Worm (Caenorhabditis elegans) whole organism, young adult: ENCODE measurements around the gene C13B4.1.

Experiments
- F55B11.4 ChIP-seq: sonication (generic microtip); optimal IDR thresholded peaks from 2 replicates; lab custom pipeline; 2016; ENCODE audit warnings: missing compliant biosample characterization, missing genetic modification characterization, borderline replicate concordance; ENCODE audit not compliant: insufficient read depth
- Y56A3A.18 ChIP-seq: fragments of 200-800 bp; sonication (Bioruptor generic); IDR thresholded peaks from 2 replicates; pipeline ENCODE4 v1.3.6; 2022; ENCODE audit warnings: missing genetic modification reagents, missing genetic modification characterization, missing compliant biosample characterization
- Y67H2A.10 ChIP-seq: fragments of 200-800 bp; sonication (Bioruptor generic); conservative IDR thresholded peaks from 2 replicates; pipeline ENCODE4 v1.3.6; 2022; ENCODE audit warnings: missing genetic modification reagents, missing genetic modification characterization, missing compliant biosample characterization
- Y79H2A.3 ChIP-seq: fragments of 200-800 bp; sonication (Bioruptor generic); conservative IDR thresholded peaks from 2 replicates; pipeline ENCODE4 v1.3.6; 2022; ENCODE audit warnings: missing genetic modification reagents, missing genetic modification characterization, missing compliant biosample characterization
- akir-1 ChIP-seq: fragments of 200-800 bp; sonication (Bioruptor generic); optimal IDR thresholded peaks from 2 replicates; lab custom pipeline; 2018; ENCODE audit warnings: mild to moderate bottlenecking, missing genetic modification characterization, moderate library complexity, missing compliant biosample characterization
- ama-1 ChIP-seq, 3 experiments: fragments of 150-350 bp in 1 of 3; sonication (generic microtip) in 2 of 3; optimal IDR thresholded peaks; 2 replicates each; lab custom pipeline; 2014 to 2018; ENCODE audit warnings: missing biosample characterization in 2 of 3, missing genetic modification characterization in 2 of 3, missing genetic modification reagents in 2 of 3
- athp-1 ChIP-seq: sonication (generic microtip); optimal IDR thresholded peaks from 2 replicates; lab custom pipeline; 2017; ENCODE audit warnings: mild to moderate bottlenecking, missing genetic modification characterization, missing compliant biosample characterization
- attf-5 ChIP-seq: fragments of 200-800 bp; sonication (Bioruptor generic); optimal IDR thresholded peaks from 2 replicates; lab custom pipeline; 2018; ENCODE audit warnings: mild to moderate bottlenecking, missing genetic modification characterization, missing compliant biosample characterization
- ceh-58 ChIP-seq: fragments of 200-800 bp; sonication (Bioruptor generic); IDR thresholded peaks from 2 replicates; pipeline ENCODE4 v1.3.6; 2022; ENCODE audit warnings: missing genetic modification characterization, missing compliant biosample characterization
- die-1 ChIP-seq: sonication (generic microtip); optimal IDR thresholded peaks from 2 replicates; lab custom pipeline; 2016; ENCODE audit warnings: missing genotype, mild to moderate bottlenecking, missing genetic modification characterization, missing compliant biosample characterization
- egl-44 ChIP-seq: fragments of 200-800 bp; sonication (Bioruptor generic); IDR thresholded peaks from 2 replicates; pipeline ENCODE4 v1.3.6; 2022; ENCODE audit warnings: missing genetic modification reagents, missing genetic modification characterization, missing compliant biosample characterization
- egrh-3 ChIP-seq: fragments of 200-800 bp; sonication (Bioruptor generic); IDR thresholded peaks from 2 replicates; pipeline ENCODE4 v1.3.6; 2022; ENCODE audit warnings: missing genetic modification reagents, missing genetic modification characterization, missing compliant biosample characterization
- him-1 ChIP-seq: sonication (generic microtip); optimal IDR thresholded peaks from 2 replicates; lab custom pipeline; 2016; ENCODE audit warnings: missing genotype, missing genetic modification reagents, missing genetic modification characterization, missing compliant biosample characterization
- hlh-26 ChIP-seq: fragments of 200-800 bp; sonication (Bioruptor generic); conservative IDR thresholded peaks from 2 replicates; pipeline ENCODE4 v1.3.6; 2022; ENCODE audit warnings: missing genetic modification reagents, missing genetic modification characterization, missing compliant biosample characterization
- hmg-1.2 ChIP-seq: fragments of 200-800 bp; sonication (Bioruptor generic); IDR thresholded peaks from 2 replicates; pipeline ENCODE4 v1.3.6; 2022; ENCODE audit warnings: missing genetic modification reagents, missing genetic modification characterization, missing compliant biosample characterization
- hsf-1 ChIP-seq: fragments of 200-800 bp; sonication (Bioruptor generic); IDR thresholded peaks from 2 replicates; pipeline ENCODE4 v1.3.6; 2022; ENCODE audit warnings: missing genetic modification reagents, missing genetic modification characterization, missing compliant biosample characterization
- let-607 ChIP-seq, 2 experiments: fragments of 200-800 bp in 1 of 2; sonication (Bioruptor generic) in 1 of 2; sonication (generic microtip) in 1 of 2; optimal IDR thresholded peaks; 2 replicates each; lab custom pipeline; 2016 to 2018; ENCODE audit warnings: mild to moderate bottlenecking in 2 of 2, missing compliant biosample characterization in 2 of 2, missing genetic modification characterization in 2 of 2, moderate library complexity in 2 of 2, missing genotype in 1 of 2
- lir-1 ChIP-seq: fragments of 200-800 bp; sonication (Bioruptor generic); conservative IDR thresholded peaks from 2 replicates; pipeline ENCODE4 v1.3.6; 2022; ENCODE audit warnings: missing genetic modification reagents, missing genetic modification characterization, missing compliant biosample characterization
- lsl-1 ChIP-seq: fragments of 200-800 bp; sonication (Bioruptor generic); optimal IDR thresholded peaks from 2 replicates; lab custom pipeline; 2018; ENCODE audit warnings: mild to moderate bottlenecking, missing genetic modification characterization, moderate library complexity, missing compliant biosample characterization
- madf-3 ChIP-seq: fragments of 200-800 bp; sonication (Bioruptor generic); IDR thresholded peaks from 2 replicates; pipeline ENCODE4 v1.3.6; 2022; ENCODE audit warnings: missing genetic modification reagents, missing genetic modification characterization, missing compliant biosample characterization
- mel-28 ChIP-seq: sonication (generic microtip); optimal IDR thresholded peaks from 2 replicates; lab custom pipeline; 2016; ENCODE audit warnings: borderline replicate concordance, mild to moderate bottlenecking, missing genetic modification characterization, missing compliant biosample characterization
- mes-4 ChIP-seq: sonication (generic microtip); optimal IDR thresholded peaks from 2 replicates; lab custom pipeline; 2016; ENCODE audit warnings: missing genotype, missing genetic modification characterization, missing compliant biosample characterization
- nfya-2 ChIP-seq: fragments of 200-800 bp; sonication (Bioruptor generic); IDR thresholded peaks from 2 replicates; pipeline ENCODE4 v1.3.6; 2022; ENCODE audit warnings: missing genetic modification reagents, missing genetic modification characterization, missing compliant biosample characterization
- nfyb-1 ChIP-seq: fragments of 200-800 bp; sonication (Bioruptor generic); IDR thresholded peaks from 2 replicates; pipeline ENCODE4 v1.3.6; 2022; ENCODE audit warnings: missing genetic modification reagents, missing genetic modification characterization, missing compliant biosample characterization
- nhr-27 ChIP-seq: fragments of 200-800 bp; sonication (Bioruptor generic); optimal IDR thresholded peaks from 2 replicates; lab custom pipeline; 2018; ENCODE audit warnings: mild to moderate bottlenecking, missing genetic modification characterization, moderate library complexity, missing compliant biosample characterization
- nhr-80 ChIP-seq: sonication (generic microtip); optimal IDR thresholded peaks from 2 replicates; lab custom pipeline; 2016; ENCODE audit warnings: missing genetic modification characterization, missing compliant biosample characterization
- nhr-90 ChIP-seq: sonication (generic microtip); optimal IDR thresholded peaks from 2 replicates; lab custom pipeline; 2016; ENCODE audit warnings: missing genotype, mild to moderate bottlenecking, missing genetic modification characterization, missing compliant biosample characterization
- sea-2 ChIP-seq: fragments of 200-800 bp; sonication (Bioruptor generic); IDR thresholded peaks from 2 replicates; pipeline ENCODE4 v1.3.6; 2022; ENCODE audit warnings: missing genetic modification characterization, missing compliant biosample characterization
- somi-1 ChIP-seq: fragments of 200-800 bp; sonication (Bioruptor generic); optimal IDR thresholded peaks from 2 replicates; lab custom pipeline; 2018; ENCODE audit warnings: mild to moderate bottlenecking, missing genetic modification characterization, missing compliant biosample characterization
- tbx-9 ChIP-seq: sonication (generic microtip); optimal IDR thresholded peaks from 2 replicates; lab custom pipeline; 2016; ENCODE audit warnings: borderline replicate concordance, missing genetic modification characterization, inconsistent platforms, missing compliant biosample characterization
- tlf-1 ChIP-seq: fragments of 200-800 bp; sonication (Bioruptor generic); optimal IDR thresholded peaks from 2 replicates; lab custom pipeline; 2018; ENCODE audit warnings: mild to moderate bottlenecking, missing genetic modification characterization, missing compliant biosample characterization
- unc-62 ChIP-seq: fragments of 150-350 bp; optimal IDR thresholded peaks from 2 replicates; lab custom pipeline; 2014; ENCODE audit warnings: missing biosample characterization, missing genetic modification reagents, missing genetic modification characterization
- zfh-2 ChIP-seq: fragments of 200-800 bp; sonication (Bioruptor generic); conservative IDR thresholded peaks from 2 replicates; pipeline ENCODE4 v1.3.6; 2022; ENCODE audit warnings: missing genetic modification reagents, missing genetic modification characterization, missing compliant biosample characterization
- ztf-26 ChIP-seq: sonication (generic microtip); optimal IDR thresholded peaks from 2 replicates; lab custom pipeline; 2017; ENCODE audit warnings: missing genetic modification characterization, missing compliant biosample characterization
- ztf-3 ChIP-seq: fragments of 200-800 bp; sonication (Bioruptor generic); optimal IDR thresholded peaks from 2 replicates; lab custom pipeline; 2018; ENCODE audit warnings: mild to moderate bottlenecking, missing genetic modification characterization, missing compliant biosample characterization

Gene C13B4.1

DNA sequence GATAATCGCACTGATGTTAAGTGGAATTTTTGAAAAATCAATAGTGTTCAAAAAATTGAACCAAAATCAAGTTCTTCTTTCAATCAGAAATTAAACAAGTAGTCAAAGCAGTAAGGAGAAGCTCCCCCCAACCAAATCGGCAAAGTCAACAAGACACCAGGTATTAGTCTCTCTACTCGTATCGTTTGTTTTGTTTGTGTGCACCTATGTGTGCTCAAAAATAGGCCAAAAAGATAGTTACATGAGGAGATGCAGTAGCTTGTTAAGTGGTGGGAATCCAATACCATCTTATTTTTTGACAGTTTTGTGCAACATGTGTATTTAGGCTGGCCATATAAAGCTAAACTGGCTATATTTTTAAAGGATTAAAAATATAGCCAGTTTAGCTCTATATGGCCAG is 26.8 kb upstream of the C13B4.1 start, which contains the start of gene K10H10.12:
Gene K10H10.12, minus strand, starts transcription at position 101 of the 400 bp plus-strand sequence.
- TF ChIP-seq tlf-1 (GFP tag; lab: Kevin White, UChicago): no peak
- TF ChIP-seq athp-1 (tag; lab: Kevin White, UChicago): no peak
- no peak for TF ChIP-seq nhr-80
- no peak for TF ChIP-seq mes-4 (tag; lab: Kevin White, UChicago)
- no peak for TF ChIP-seq egrh-3 (GFP tag; lab: Robert Waterston, UW)
- no peak for TF ChIP-seq Y67H2A.10
- no peak for TF ChIP-seq nhr-90 (tag; lab: Kevin White, UChicago)
- TF ChIP-seq Y79H2A.3 (GFP tag; lab: Robert Waterston, UW): no peak
- TF ChIP-seq mel-28: no peak
- TF ChIP-seq nhr-27 (tag; lab: Kevin White, UChicago): no peak
- TF ChIP-seq ztf-26 (tag; lab: Kevin White, UChicago): no peak
- TF ChIP-seq nfya-2 (GFP tag; lab: Robert Waterston, UW): no peak
- no peak for TF ChIP-seq ztf-3 (GFP tag; lab: Kevin White, UChicago)
- TF ChIP-seq die-1 (tag; lab: Kevin White, UChicago): no peak
- TF ChIP-seq zfh-2 (GFP tag; lab: Robert Waterston, UW): no peak
- no peak for TF ChIP-seq lir-1 (GFP tag; lab: Robert Waterston, UW)
- no peak for TF ChIP-seq egl-44 (GFP tag; lab: Robert Waterston, UW)

DNA sequence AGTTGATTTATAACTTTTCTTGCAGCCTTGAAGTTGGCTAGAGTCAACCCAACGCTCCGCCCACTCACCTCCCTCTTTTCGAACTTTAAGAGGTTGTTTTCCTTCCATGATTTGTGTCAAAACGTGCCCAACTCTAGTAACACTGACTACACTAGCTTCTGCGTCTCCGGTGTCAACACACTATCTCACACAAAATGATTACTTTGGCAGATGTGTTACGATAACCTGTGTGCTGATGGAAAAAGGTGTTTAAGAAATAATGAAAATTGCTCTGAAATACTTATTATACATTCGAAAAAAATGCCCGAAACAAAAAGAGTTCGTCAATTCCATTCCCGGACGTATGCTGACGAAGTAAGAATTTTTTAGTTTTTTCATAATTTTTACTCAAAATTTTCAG is 23.6 kb upstream of the C13B4.1 start, which contains the start of gene K10H10.6:
Gene K10H10.6, plus strand, starts transcription at position 301 of the 400 bp plus-strand sequence.
- TF ChIP-seq madf-3 (GFP tag; lab: Robert Waterston, UW) (no peak), hmg-1.2 (GFP tag; lab: Robert Waterston, UW) (peak; percentile 42; the same call in 1 of the 2 replicates)

DNA sequence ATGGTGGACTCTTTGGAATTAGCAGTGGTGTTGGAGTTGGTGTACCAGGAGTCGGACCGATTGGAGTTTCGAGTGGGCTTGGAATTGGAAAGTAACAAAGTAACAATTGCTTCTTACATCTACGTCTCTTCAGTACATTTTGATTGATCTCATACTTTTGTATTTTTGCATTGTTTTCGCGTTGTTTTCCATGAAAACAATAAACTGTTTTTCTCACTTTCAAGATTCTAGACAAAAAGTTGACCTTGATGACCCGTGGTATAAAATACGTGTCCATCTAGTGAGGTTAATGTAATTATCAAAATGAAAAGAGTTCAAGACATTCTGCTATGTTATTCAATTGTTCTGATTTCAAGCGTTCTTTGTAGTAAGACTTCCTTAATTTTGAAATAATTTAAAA is 22.0 kb upstream of the C13B4.1 start, which contains the start of gene K10H10.5:
Gene K10H10.5, plus strand, starts transcription at position 301 of the 400 bp plus-strand sequence.
- no peak for TF ChIP-seq ama-1 (optimal IDR thresholded peaks at IDR 0.05; lab: Kevin White, UChicago)
- TF ChIP-seq ama-1 (GFP tag; optimal IDR thresholded peaks at IDR 0.05; lab: Kevin White, UChicago): no peak
- no peak for TF ChIP-seq hmg-1.2 (GFP tag; lab: Robert Waterston, UW)
- no peak for TF ChIP-seq akir-1
- TF ChIP-seq sea-2 (GFP tag; lab: Robert Waterston, UW): no peak
- TF ChIP-seq nfyb-1 (GFP tag; lab: Robert Waterston, UW): no peak
- no peak for TF ChIP-seq him-1 (tag; lab: Kevin White, UChicago)
- TF ChIP-seq F55B11.4 (tag; lab: Kevin White, UChicago): no peak
- TF ChIP-seq lsl-1 (GFP tag; lab: Kevin White, UChicago): no peak
- no peak for TF ChIP-seq madf-3 (GFP tag; lab: Robert Waterston, UW)
- no peak for TF ChIP-seq let-607 (tag; optimal IDR thresholded peaks at IDR 0.05; lab: Kevin White, UChicago)
- TF ChIP-seq Y56A3A.18 (GFP tag; lab: Robert Waterston, UW): no peak
- TF ChIP-seq Y79H2A.3 (GFP tag; lab: Robert Waterston, UW): no peak
- no peak for TF ChIP-seq hlh-26
- no peak for TF ChIP-seq unc-62 (GFP tag; lab: Kevin White, UChicago)
- TF ChIP-seq somi-1 (GFP tag; lab: Kevin White, UChicago): no peak
- TF ChIP-seq hsf-1: no peak
- TF ChIP-seq ceh-58 (GFP tag; lab: Robert Waterston, UW): no peak
- TF ChIP-seq attf-5 (GFP tag; lab: Kevin White, UChicago): no peak
- TF ChIP-seq tbx-9 (tag; lab: Kevin White, UChicago): no peak
- TF ChIP-seq, all 124 proteins: peak for 0
